Worm (Caenorhabditis elegans) whole organism, L4 larva: ENCODE results near the gene srj-49.

Experiments used
- aha-1 ChIP-seq: fragments of 150-350 bp; peaks from one replicate; lab custom pipeline; 2014; ENCODE audit warnings: missing biosample characterization, missing genetic modification characterization
- ceh-62 ChIP-seq: sonication (generic microtip); optimal IDR thresholded peaks from 2 replicates; lab custom pipeline; 2017; ENCODE audit warnings: missing biosample characterization, missing genetic modification characterization
- daf-16 ChIP-seq, 3 experiments: sonication (generic microtip); optimal IDR thresholded peaks; 2 replicates each; lab custom pipeline; 2016 to 2017; ENCODE audit warnings: missing genetic modification characterization in 3 of 3, missing genetic modification reagents in 3 of 3, mild to moderate bottlenecking in 2 of 3, missing compliant biosample characterization in 2 of 3, missing biosample characterization in 1 of 3, moderate library complexity in 1 of 3
- mep-1 ChIP-seq: fragments of 150-350 bp; sonication (generic microtip); optimal IDR thresholded peaks from 3 replicates; lab custom pipeline; 2014; ENCODE audit warnings: missing biosample characterization, missing genetic modification characterization
- nhr-28 ChIP-seq: fragments of 150-350 bp; optimal IDR thresholded peaks from 2 replicates; lab custom pipeline; 2014; ENCODE audit warnings: missing biosample characterization, missing genetic modification characterization
- nhr-41 ChIP-seq: fragments of 200-800 bp; sonication (Bioruptor generic); IDR thresholded peaks from 2 replicates; pipeline ENCODE4 v1.3.6; 2022; ENCODE audit warnings: missing genetic modification reagents, missing genetic modification characterization, missing compliant biosample characterization
- saeg-2 ChIP-seq: fragments of 200-800 bp; sonication (Bioruptor generic); IDR thresholded peaks from 2 replicates; pipeline ENCODE4 v1.3.6; 2022; ENCODE audit warnings: missing genetic modification reagents, missing genetic modification characterization, missing compliant biosample characterization
- set-16 ChIP-seq: fragments of 200-800 bp; sonication (Bioruptor generic); IDR thresholded peaks from 2 replicates; pipeline ENCODE4 v1.3.6; 2022; ENCODE audit warnings: missing genetic modification reagents, missing genetic modification characterization, missing compliant biosample characterization
- zag-1 ChIP-seq: fragments of 150-350 bp; optimal IDR thresholded peaks from 2 replicates; lab custom pipeline; 2014; ENCODE audit warnings: missing biosample characterization, missing genetic modification characterization

The srj-49 gene

DNA sequence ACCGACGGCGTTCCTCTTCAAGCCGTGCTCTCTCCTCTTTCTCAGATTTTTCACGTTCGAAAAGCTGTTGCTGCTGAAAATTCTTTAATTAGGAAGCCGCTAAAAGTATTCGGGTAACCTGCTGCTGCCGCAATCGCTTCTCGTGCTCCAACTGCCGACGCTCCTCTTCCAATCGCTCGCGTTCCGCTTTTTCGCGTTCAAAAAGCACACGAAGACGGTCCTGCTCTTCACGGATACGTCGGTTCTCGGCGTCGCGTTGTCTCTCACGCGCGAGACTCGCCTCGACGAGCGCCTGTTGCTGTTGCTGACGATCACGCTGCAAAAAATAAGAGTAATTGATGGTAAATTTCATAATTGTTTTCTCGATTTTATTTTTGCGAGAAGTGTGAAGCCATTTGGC is 47.5 kb downstream of the srj-49 start:
- TF ChIP-seq aha-1 (tag; lab: Kevin White, UChicago) (peak; percentile 47), mep-1 (no peak), nhr-41 (GFP tag; lab: Robert Waterston, UW) (no peak), nhr-28 (no peak), saeg-2 (no peak), daf-16 (GFP tag; optimal IDR thresholded peaks at IDR 0.05; lab: Kevin White, UChicago) (peak in 1 of 2 experiments; percentile 17), daf-16 (tag; optimal IDR thresholded peaks at IDR 0.05; lab: Kevin White, UChicago) (no peak), ceh-62 (tag; lab: Kevin White, UChicago) (no peak), set-16 (peak; percentile 67)

DNA sequence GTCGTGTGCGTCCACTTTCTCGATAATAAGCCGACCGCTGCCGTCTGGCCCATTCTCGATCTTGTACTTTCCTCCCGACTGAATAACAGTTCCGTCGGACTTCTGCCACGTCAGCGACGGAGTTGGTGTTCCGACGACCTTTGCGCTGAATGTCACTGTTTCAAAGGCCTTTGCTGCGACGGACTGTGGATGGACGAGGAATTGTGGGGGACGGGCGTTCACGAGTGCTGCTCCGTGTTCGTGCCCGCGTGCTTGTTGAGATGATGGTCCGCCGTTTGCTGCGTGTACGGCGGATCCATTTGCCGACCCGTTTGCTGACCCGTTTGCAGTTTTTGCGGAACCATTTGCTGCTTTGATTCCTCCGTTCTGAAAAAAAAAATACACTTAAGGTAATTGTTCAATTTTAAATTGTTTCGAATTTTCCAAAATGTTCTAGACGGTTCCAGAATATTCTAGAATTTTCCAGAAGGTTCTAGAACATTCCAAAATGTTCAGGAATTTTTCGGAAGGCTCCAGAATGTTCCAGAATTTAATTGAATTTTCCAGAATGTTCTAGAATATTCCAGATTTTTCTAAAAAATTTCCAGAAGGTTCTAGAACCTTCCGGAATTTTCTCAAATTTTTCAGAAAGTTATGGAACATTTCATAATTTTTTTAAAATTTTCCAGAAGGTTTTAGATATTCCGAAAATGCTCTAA is 48.8 kb downstream of the srj-49 start:
- TF ChIP-seq zag-1 (tag; lab: Kevin White, UChicago) = no peak
- peak; percentile 53; the same call in 1 of the 2 replicates for TF ChIP-seq set-16
